Worm (Caenorhabditis elegans): ENCODE measurements around the gene rpl-36.
A peak's percentile ranks its signal among the peaks of the same experiment; 100 is the strongest.

rpl-36 gene

DNA sequence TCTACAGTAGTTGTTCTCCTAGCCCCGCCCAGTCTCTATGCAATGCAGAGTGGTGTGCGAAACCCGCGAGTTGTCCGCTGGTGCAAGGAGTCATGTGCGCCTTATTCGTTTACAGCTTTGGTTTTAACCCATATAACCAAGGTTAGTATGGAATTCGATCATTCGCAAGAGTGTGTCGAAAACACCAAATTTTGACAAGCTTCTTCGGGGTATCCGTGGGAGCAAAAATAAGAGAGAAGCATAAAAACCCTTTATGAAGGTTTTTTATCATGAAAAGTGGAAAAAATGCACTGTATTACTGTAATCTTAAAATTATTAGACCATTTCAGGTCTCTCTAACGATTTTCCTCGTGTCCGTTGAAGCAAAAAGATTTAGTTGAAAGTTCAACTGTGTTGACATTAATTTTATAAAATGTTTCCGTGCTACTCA lies 37.9 kb upstream of the rpl-36 start (continued):
- TF ChIP-seq Y95B8A.8 (GFP tag; IDR thresholded peaks at IDR 0.05) (peak; percentile 67; the same call in 1 of the 2 replicates), him-1 (tag; optimal IDR thresholded peaks at IDR 0.05) (peak; percentile 96), nhr-179 (tag; optimal IDR thresholded peaks at IDR 0.05) (no peak), atf-7 (tag; optimal IDR thresholded peaks at IDR 0.05) (no peak), Y56A3A.18 (GFP tag; IDR thresholded peaks at IDR 0.05) (peak; percentile 61; the same call in 1 of the 2 replicates), nhr-80 (tag; optimal IDR thresholded peaks at IDR 0.05) (no peak), pbrm-1 (GFP tag; IDR thresholded peaks at IDR 0.05) (peak; percentile 90), mes-4 (tag; optimal IDR thresholded peaks at IDR 0.05) (no peak), cebp-2 (GFP tag; IDR thresholded peaks at IDR 0.05) (no peak), ets-4 (GFP tag; optimal IDR thresholded peaks at IDR 0.05) (no peak), mel-28 (tag; optimal IDR thresholded peaks at IDR 0.05; ENCODE audit: borderline replicate concordance) (no peak), C06A6.2 (GFP tag; conservative IDR thresholded peaks at IDR 0.05) (no peak), snpc-4 (GFP tag; optimal IDR thresholded peaks at IDR 0.05) (peak; percentile 96), snpc-4 (tag; optimal IDR thresholded peaks at IDR 0.05) (peak; percentile 96 to 98 (median 97)), nfya-2 (GFP tag; IDR thresholded peaks at IDR 0.05) (no peak), nhr-120 (GFP tag; IDR thresholded peaks at IDR 0.05) (no peak), ceh-27 (GFP tag; optimal IDR thresholded peaks at IDR 0.05) (no peak), egl-44 (GFP tag; IDR thresholded peaks at IDR 0.05) (no peak), akir-1 (GFP tag; optimal IDR thresholded peaks at IDR 0.05) (no peak), tbp1 (GFP tag; optimal IDR thresholded peaks at IDR 0.05) (peak; percentile 78), die-1 (tag; optimal IDR thresholded peaks at IDR 0.05) (no peak), F57C9.4 (tag; optimal IDR thresholded peaks at IDR 0.05) (no peak), lsl-1 (GFP tag; optimal IDR thresholded peaks at IDR 0.05) (peak; percentile 71), aptf-3 (GFP tag; IDR thresholded peaks at IDR 0.05) (no peak), nhr-27 (tag; optimal IDR thresholded peaks at IDR 0.05) (no peak), bed-1 (GFP tag; IDR thresholded peaks at IDR 0.05) (no peak), madf-8 (GFP tag; conservative IDR thresholded peaks at IDR 0.05) (0 out of 2 replicates have a peak, but pooled peaks have one; percentile 7), let-526 (GFP tag; IDR thresholded peaks at IDR 0.05) (no peak), nfya-1 (tag; optimal IDR thresholded peaks at IDR 0.05; ENCODE audit: borderline replicate concordance, insufficient read depth) (no peak), nfyb-1 (GFP tag; IDR thresholded peaks at IDR 0.05) (peak; percentile 83), lir-1 (GFP tag; conservative IDR thresholded peaks at IDR 0.05) (no peak), dpff-1 (tag; optimal IDR thresholded peaks at IDR 0.05) (peak; percentile 30), lsy-27 (tag; optimal IDR thresholded peaks at IDR 0.05; ENCODE audit: borderline replicate concordance, insufficient read depth) (no peak), Y67H2A.10 (GFP tag; conservative IDR thresholded peaks at IDR 0.05) (no peak), F22D6.2 (tag; optimal IDR thresholded peaks at IDR 0.05) (no peak), hsf-1 (GFP tag; IDR thresholded peaks at IDR 0.05) (peak; percentile 56), lin-54 (GFP tag; optimal IDR thresholded peaks at IDR 0.05) (peak; percentile 63), B0019.2 (GFP tag; conservative IDR thresholded peaks at IDR 0.05) (0 out of 2 replicates have a peak, but pooled peaks have one; percentile 24), C17E4.6 (GFP tag; IDR thresholded peaks at IDR 0.05) (peak; percentile 60), F23B12.7 (tag; optimal IDR thresholded peaks at IDR 0.05; ENCODE audit: insufficient read depth) (no peak), ceh-91 (GFP tag; IDR thresholded peaks at IDR 0.05) (peak; percentile 51; the same call in 1 of the 2 replicates), ztf-22 (GFP tag; optimal IDR thresholded peaks at IDR 0.05) (no peak), egl-18 (GFP tag; IDR thresholded peaks at IDR 0.05) (no peak), D2030.7 (GFP tag; IDR thresholded peaks at IDR 0.05) (peak; percentile 92), T07F8.4 (tag; optimal IDR thresholded peaks at IDR 0.05) (no peak), dox-1 (GFP tag; IDR thresholded peaks at IDR 0.05) (peak; percentile 78), egrh-3 (GFP tag; IDR thresholded peaks at IDR 0.05) (no peak), B0035.1 (tag; optimal IDR thresholded peaks at IDR 0.05) (no peak), chd-7 (tag; optimal IDR thresholded peaks at IDR 0.05) (no peak)
